Worm (Caenorhabditis elegans) whole organism, L1 larva: ENCODE measurements around the gene F13D12.3.

Source experiments
- C34B4.2 ChIP-seq: sonication (generic microtip); optimal IDR thresholded peaks from 2 replicates; lab custom pipeline; 2017; ENCODE audit warnings: mild to moderate bottlenecking, missing genetic modification characterization, missing compliant biosample characterization
- F16B12.6 ChIP-seq: fragments of 150-350 bp; optimal IDR thresholded peaks from 2 replicates; lab custom pipeline; 2014; ENCODE audit warnings: missing biosample characterization, missing genetic modification characterization
- aha-1 ChIP-seq: fragments of 150-350 bp; optimal IDR thresholded peaks from 2 replicates; lab custom pipeline; 2014; ENCODE audit warnings: missing biosample characterization, missing genetic modification characterization
- aly-2 ChIP-seq: fragments of 150-350 bp; optimal IDR thresholded peaks from 2 replicates; lab custom pipeline; 2014; ENCODE audit warnings: missing biosample characterization, missing genetic modification characterization
- blmp-1 ChIP-seq: fragments of 150-350 bp; optimal IDR thresholded peaks from 2 replicates; lab custom pipeline; 2014; ENCODE audit warnings: missing biosample characterization, missing genetic modification characterization
- ceh-63 ChIP-seq: fragments of 200-800 bp; sonication (Bioruptor generic); optimal IDR thresholded peaks from 2 replicates; lab custom pipeline; 2018; ENCODE audit warnings: mild to moderate bottlenecking, missing genetic modification characterization, missing compliant biosample characterization
- ceh-82 ChIP-seq, 3 experiments: fragments of 150-350 bp in 1 of 3; sonication (generic microtip) in 2 of 3; optimal IDR thresholded peaks; 2 replicates each; lab custom pipeline; 2014 to 2017; ENCODE audit warnings: missing biosample characterization in 3 of 3, missing genetic modification characterization in 3 of 3
- ces-1 ChIP-seq: fragments of 150-350 bp; optimal IDR thresholded peaks from 2 replicates; lab custom pipeline; 2014; ENCODE audit warnings: missing biosample characterization, missing genetic modification reagents, missing genetic modification characterization
- dpl-1 ChIP-seq, 3 experiments: fragments of 150-350 bp in 2 of 3; sonication (generic microtip) in 1 of 3; optimal IDR thresholded peaks; 2 replicates each; lab custom pipeline; 2014 to 2017; ENCODE audit warnings: missing biosample characterization in 3 of 3, missing genetic modification characterization in 3 of 3, missing genetic modification reagents in 3 of 3
- dsc-1 ChIP-seq: sonication (generic microtip); optimal IDR thresholded peaks from 2 replicates; lab custom pipeline; 2016; ENCODE audit warnings: mild to moderate bottlenecking, missing genetic modification characterization, missing compliant biosample characterization
- efl-1 ChIP-seq, 4 experiments: fragments of 150-350 bp; optimal IDR thresholded peaks in 3 of 4; peaks in 1 of 4; 1 replicate in 1 of 4; 2 replicates in 3 of 4; lab custom pipeline; 2014; ENCODE audit warnings: missing biosample characterization in 2 of 4, missing genetic modification characterization in 2 of 4, missing genetic modification reagents in 2 of 4
- egl-13 ChIP-seq: sonication (generic microtip); optimal IDR thresholded peaks from 2 replicates; lab custom pipeline; 2016; ENCODE audit warnings: missing genotype, missing genetic modification reagents, missing genetic modification characterization, missing compliant biosample characterization
- elt-2 ChIP-seq: sonication (generic microtip); optimal IDR thresholded peaks from 2 replicates; lab custom pipeline; 2016; ENCODE audit warnings: missing genetic modification characterization, mild to moderate bottlenecking, inconsistent platforms, missing compliant biosample characterization, missing genetic modification reagents
- fkh-10 ChIP-seq: sonication (generic microtip); optimal IDR thresholded peaks from 2 replicates; lab custom pipeline; 2017; ENCODE audit warnings: missing biosample characterization, missing genetic modification reagents, missing genetic modification characterization
- fos-1 ChIP-seq: fragments of 150-350 bp; optimal IDR thresholded peaks from 2 replicates; lab custom pipeline; 2014; ENCODE audit warnings: missing biosample characterization, missing genetic modification characterization
- grh-1 ChIP-seq: fragments of 200-800 bp; sonication (Bioruptor generic); IDR thresholded peaks from 2 replicates; pipeline ENCODE4 v1.3.6; 2022; ENCODE audit warnings: missing genetic modification reagents, missing genetic modification characterization, missing compliant biosample characterization
- hlh-17 ChIP-seq: fragments of 200-800 bp; sonication (Bioruptor generic); optimal IDR thresholded peaks from 2 replicates; lab custom pipeline; 2018; ENCODE audit warnings: missing genetic modification characterization, mild to moderate bottlenecking, missing compliant biosample characterization, moderate library complexity, borderline replicate concordance
- hlh-4 ChIP-seq: sonication (generic microtip); optimal IDR thresholded peaks from 2 replicates; lab custom pipeline; 2016; ENCODE audit warnings: mild to moderate bottlenecking, missing genetic modification characterization, missing compliant biosample characterization
- hpl-2 ChIP-seq: fragments of 150-350 bp; optimal IDR thresholded peaks from 2 replicates; lab custom pipeline; 2014; ENCODE audit warnings: missing biosample characterization, missing genetic modification reagents, missing genetic modification characterization
- isw-1 ChIP-seq: fragments of 200-800 bp; sonication (Bioruptor generic); IDR thresholded peaks from 2 replicates; pipeline ENCODE4 v1.3.6; 2022; ENCODE audit warnings: missing genetic modification characterization, missing compliant biosample characterization
- jun-1 ChIP-seq: fragments of 150-350 bp; optimal IDR thresholded peaks from 2 replicates; lab custom pipeline; 2014; ENCODE audit warnings: missing biosample characterization, missing genetic modification reagents, missing genetic modification characterization
- lin-13 ChIP-seq: fragments of 150-350 bp; optimal IDR thresholded peaks from 2 replicates; lab custom pipeline; 2014; ENCODE audit warnings: missing biosample characterization, missing genetic modification reagents, missing genetic modification characterization
- lin-14 ChIP-seq: fragments of 200-800 bp; sonication (Bioruptor generic); optimal IDR thresholded peaks from 2 replicates; lab custom pipeline; 2018; ENCODE audit warnings: mild to moderate bottlenecking, missing genetic modification characterization, moderate library complexity, missing compliant biosample characterization
- lin-15B ChIP-seq: fragments of 150-350 bp; sonication (generic microtip); optimal IDR thresholded peaks from 3 replicates; lab custom pipeline; 2014; ENCODE audit warnings: missing biosample characterization, missing genetic modification characterization
- lin-35 ChIP-seq, 2 experiments: fragments of 150-350 bp; optimal IDR thresholded peaks; 2 replicates each; lab custom pipeline; 2014; ENCODE audit warnings: missing biosample characterization in 2 of 2, missing genetic modification characterization in 2 of 2, missing genetic modification reagents in 2 of 2
- lin-39 ChIP-seq: fragments of 150-350 bp; optimal IDR thresholded peaks from 2 replicates; lab custom pipeline; 2014; ENCODE audit warnings: missing biosample characterization, missing genetic modification reagents, missing genetic modification characterization
- lir-3 ChIP-seq: sonication (generic microtip); optimal IDR thresholded peaks from 2 replicates; lab custom pipeline; 2016; ENCODE audit warnings: mild to moderate bottlenecking, missing genetic modification characterization, moderate library complexity, missing compliant biosample characterization; ENCODE audit not compliant: poor library complexity
- lsy-2 ChIP-seq, 2 experiments: fragments of 150-350 bp; optimal IDR thresholded peaks; 2 replicates each; lab custom pipeline; 2014; ENCODE audit warnings: missing biosample characterization in 2 of 2, missing genetic modification characterization in 2 of 2
- nhr-11 ChIP-seq: fragments of 150-350 bp; optimal IDR thresholded peaks from 2 replicates; lab custom pipeline; 2014; ENCODE audit warnings: missing biosample characterization, missing genetic modification characterization
- nhr-12 ChIP-seq: sonication (generic microtip); optimal IDR thresholded peaks from 2 replicates; lab custom pipeline; 2017; ENCODE audit warnings: missing biosample characterization, missing genetic modification characterization
- nhr-19 ChIP-seq: fragments of 200-800 bp; sonication (Bioruptor generic); conservative IDR thresholded peaks from 2 replicates; pipeline ENCODE4 v1.3.6; 2022; ENCODE audit warnings: missing genetic modification characterization, missing compliant biosample characterization
- nhr-20 ChIP-seq: sonication (generic microtip); optimal IDR thresholded peaks from 2 replicates; lab custom pipeline; 2016; ENCODE audit warnings: mild to moderate bottlenecking, missing genetic modification characterization, missing compliant biosample characterization
- nhr-47 ChIP-seq: sonication (generic microtip); optimal IDR thresholded peaks from 2 replicates; lab custom pipeline; 2016; ENCODE audit warnings: mild to moderate bottlenecking, missing genetic modification characterization, moderate library complexity, missing compliant biosample characterization
- nhr-71 ChIP-seq: sonication (generic microtip); optimal IDR thresholded peaks from 2 replicates; lab custom pipeline; 2016; ENCODE audit warnings: mild to moderate bottlenecking, missing genetic modification characterization, moderate library complexity, missing compliant biosample characterization
- nhr-77 ChIP-seq: fragments of 150-350 bp; optimal IDR thresholded peaks from 2 replicates; lab custom pipeline; 2014; ENCODE audit warnings: missing biosample characterization, missing genetic modification characterization
- nhr-84 ChIP-seq: sonication (generic microtip); optimal IDR thresholded peaks from 2 replicates; lab custom pipeline; 2017; ENCODE audit warnings: missing biosample characterization, missing genetic modification characterization
- nhr-90 ChIP-seq: sonication (generic microtip); optimal IDR thresholded peaks from 2 replicates; lab custom pipeline; 2016; ENCODE audit warnings: mild to moderate bottlenecking, missing genetic modification characterization, missing compliant biosample characterization; ENCODE audit not compliant: poor library complexity
- pag-3 ChIP-seq: sonication (generic microtip); optimal IDR thresholded peaks from 2 replicates; lab custom pipeline; 2017; ENCODE audit warnings: missing genetic modification characterization, mild to moderate bottlenecking, missing compliant biosample characterization, antibody characterized with exemption, borderline replicate concordance; ENCODE audit not compliant: insufficient read depth
- rnt-1 ChIP-seq: sonication (generic microtip); optimal IDR thresholded peaks from 2 replicates; lab custom pipeline; 2016; ENCODE audit warnings: mild to moderate bottlenecking, missing genetic modification characterization, moderate library complexity, missing compliant biosample characterization
- skn-1 ChIP-seq: fragments of 150-350 bp; optimal IDR thresholded peaks from 2 replicates; lab custom pipeline; 2014; ENCODE audit warnings: missing biosample characterization, missing genetic modification characterization
- sptf-1 ChIP-seq: fragments of 150-350 bp; optimal IDR thresholded peaks from 2 replicates; lab custom pipeline; 2014; ENCODE audit warnings: missing biosample characterization, missing genetic modification characterization
- swsn-7 ChIP-seq: sonication (generic microtip); optimal IDR thresholded peaks from 2 replicates; lab custom pipeline; 2016; ENCODE audit warnings: missing genetic modification characterization, missing compliant biosample characterization
- tlp-1 ChIP-seq: fragments of 150-350 bp; optimal IDR thresholded peaks from 2 replicates; lab custom pipeline; 2014; ENCODE audit warnings: missing biosample characterization, missing genetic modification characterization
- unc-130 ChIP-seq: fragments of 150-350 bp; optimal IDR thresholded peaks from 2 replicates; lab custom pipeline; 2017; ENCODE audit warnings: missing biosample characterization, missing genetic modification characterization, inconsistent platforms
- unc-62 ChIP-seq: fragments of 150-350 bp; optimal IDR thresholded peaks from 2 replicates; lab custom pipeline; 2014; ENCODE audit warnings: missing biosample characterization, missing genetic modification reagents, missing genetic modification characterization
- unc-86 ChIP-seq: sonication (generic microtip); optimal IDR thresholded peaks from 2 replicates; lab custom pipeline; 2016; ENCODE audit warnings: missing genetic modification characterization, missing compliant biosample characterization
- ztf-11 ChIP-seq, 2 experiments: sonication (generic microtip); optimal IDR thresholded peaks; 2 replicates each; lab custom pipeline; 2016 to 2017; ENCODE audit warnings: missing genetic modification characterization in 2 of 2, missing biosample characterization in 1 of 2, missing compliant biosample characterization in 1 of 2

Gene F13D12.3

ce11 chrII:11720102-11720501 lies at the start of gene F13D12.3:
F13D12.3 (plus strand) TSS chrII:11720402.
- TF ChIP-seq unc-86 (tag; lab: Kevin White, UChicago) (no peak), skn-1 (tag; lab: Kevin White, UChicago) (no peak), nhr-84 (tag; lab: Kevin White, UChicago) (no peak), isw-1 (GFP tag; lab: Robert Waterston, UW) (no peak), C34B4.2 (tag; lab: Kevin White, UChicago) (no peak), nhr-47 (tag; lab: Kevin White, UChicago) (no peak), unc-130 (tag; lab: Kevin White, UChicago) (no peak), grh-1 (GFP tag; lab: Robert Waterston, UW) (no peak), ces-1 (GFP tag; lab: Kevin White, UChicago) (no peak), pag-3 (tag; lab: Kevin White, UChicago) (no peak), lir-3 (tag; lab: Kevin White, UChicago) (no peak), nhr-20 (tag; lab: Kevin White, UChicago) (no peak), aha-1 (tag; lab: Kevin White, UChicago) (no peak), ceh-63 (GFP tag; lab: Kevin White, UChicago) (no peak), nhr-12 (tag; lab: Kevin White, UChicago) (no peak), hlh-17 (GFP tag; lab: Kevin White, UChicago) (no peak), dsc-1 (tag; lab: Kevin White, UChicago) (no peak)

ce11 chrII:11675877-11676473 lies 44.2 kb upstream of the F13D12.3 start, which contains the start of the genes trr-1 and C47D12.2:
trr-1 (minus strand) TSS chrII:11675927.
C47D12.2 (plus strand) TSS chrII:11676306.
- peak; percentile 64 for TF ChIP-seq F16B12.6 (tag; lab: Kevin White, UChicago)
- peak; percentile 26 for TF ChIP-seq nhr-77 (tag; lab: Kevin White, UChicago)
- TF ChIP-seq lsy-2 (tag; optimal IDR thresholded peaks at IDR 0.05; lab: Kevin White, UChicago): peak in 1 of 2 experiments; percentile 84
- peak; percentile 42 to 77 (median 74) for TF ChIP-seq ceh-82 (tag; optimal IDR thresholded peaks at IDR 0.05; lab: Kevin White, UChicago)
- peak; percentile 44 for TF ChIP-seq jun-1
- peak; percentile 48 for TF ChIP-seq unc-86 (tag; lab: Kevin White, UChicago)
- TF ChIP-seq blmp-1 (tag; lab: Kevin White, UChicago): no peak
- TF ChIP-seq tlp-1 (tag; lab: Kevin White, UChicago): no peak
- TF ChIP-seq efl-1 (optimal IDR thresholded peaks at IDR 0.05; lab: Kevin White, UChicago): peak; percentile 79 to 87
- TF ChIP-seq efl-1 (GFP tag; optimal IDR thresholded peaks at IDR 0.05 in 1 of 2; lab: Kevin White, UChicago): peak; percentile 85 to 98
- peak in 1 of 2 experiments; percentile 28 for TF ChIP-seq ztf-11 (tag; optimal IDR thresholded peaks at IDR 0.05; lab: Kevin White, UChicago)
- peak; percentile 39 for TF ChIP-seq lin-13 (GFP tag; lab: Kevin White, UChicago)
- peak; percentile 87 for TF ChIP-seq rnt-1
- no peak for TF ChIP-seq fos-1 (tag; lab: Kevin White, UChicago)
- no peak for TF ChIP-seq fkh-10 (GFP tag; lab: Kevin White, UChicago)
- TF ChIP-seq nhr-71 (tag; lab: Kevin White, UChicago): no peak
- peak; percentile 62 for TF ChIP-seq lin-15B (tag; lab: Kevin White, UChicago)
- no peak for TF ChIP-seq nhr-90 (tag; lab: Kevin White, UChicago)
- peak; percentile 68 for TF ChIP-seq swsn-7
- TF ChIP-seq elt-2: peak; percentile 5
- peak; percentile 49 for TF ChIP-seq aly-2 (tag; lab: Kevin White, UChicago)
- no peak for TF ChIP-seq hlh-17 (GFP tag; lab: Kevin White, UChicago)
- peak; percentile 59; the same call in 1 of the 2 replicates for TF ChIP-seq grh-1 (GFP tag; lab: Robert Waterston, UW)
- TF ChIP-seq lin-39 (tag; lab: Kevin White, UChicago): no peak
- peak; percentile 58 for TF ChIP-seq hpl-2 (GFP tag; lab: Kevin White, UChicago)
- peak; percentile 68 for TF ChIP-seq nhr-19
- TF ChIP-seq nhr-84 (tag; lab: Kevin White, UChicago): no peak
- TF ChIP-seq lin-35 (GFP tag; optimal IDR thresholded peaks at IDR 0.05; lab: Kevin White, UChicago): peak; percentile 85 to 91
- no peak for TF ChIP-seq hlh-4 (tag; lab: Kevin White, UChicago)
- no peak for TF ChIP-seq unc-62 (GFP tag; lab: Kevin White, UChicago)
- TF ChIP-seq sptf-1 (tag; lab: Kevin White, UChicago): no peak
- no peak for TF ChIP-seq nhr-11
- TF ChIP-seq lin-14: no peak
- TF ChIP-seq ces-1 (GFP tag; lab: Kevin White, UChicago): no peak
- peak; percentile 47 for TF ChIP-seq isw-1 (GFP tag; lab: Robert Waterston, UW)
- TF ChIP-seq unc-130 (tag; lab: Kevin White, UChicago): peak; percentile 24
- no peak for TF ChIP-seq aha-1 (tag; lab: Kevin White, UChicago)
- TF ChIP-seq dpl-1 (GFP tag; optimal IDR thresholded peaks at IDR 0.05; lab: Kevin White, UChicago): peak; percentile 81 to 88 (median 87)
- TF ChIP-seq egl-13 (tag; lab: Kevin White, UChicago): peak; percentile 2
